Fruit fly (Drosophila melanogaster) whole organism, embryonic: ENCODE results near the gene Sec10.

Experiments
- Aef1 ChIP-seq: fragments of 200-800 bp; sonication (Bioruptor generic); IDR thresholded peaks from 3 replicates; pipeline ENCODE4 v1.3.6; 2022; ENCODE audit warnings: missing biosample characterization, missing genetic modification characterization
- BEAF-32 ChIP-seq: fragments of 200-800 bp; sonication (Bioruptor generic); optimal IDR thresholded peaks from 3 replicates; lab custom pipeline; 2017; ENCODE audit warnings: missing biosample characterization, missing genetic modification characterization, mild to moderate bottlenecking, moderate library complexity, missing genetic modification reagents
- CG10959 ChIP-seq: fragments of 200-800 bp; sonication (Bioruptor generic); IDR thresholded peaks from 2 replicates; pipeline ENCODE4 v1.3.6; 2022; ENCODE audit warnings: missing biosample characterization, missing genetic modification characterization
- CG14710 ChIP-seq: fragments of 200-800 bp; sonication (Bioruptor generic); optimal IDR thresholded peaks from 3 replicates; lab custom pipeline; 2019; ENCODE audit warnings: missing biosample characterization, mild to moderate bottlenecking, missing genetic modification characterization, moderate library complexity
- CG17186 ChIP-seq: fragments of 200-800 bp; sonication (Bioruptor generic); optimal IDR thresholded peaks from 3 replicates; lab custom pipeline; 2017; ENCODE audit warnings: missing biosample characterization, missing genetic modification reagents, missing genetic modification characterization
- CG17385 ChIP-seq: fragments of 200-800 bp; sonication (Bioruptor generic); optimal IDR thresholded peaks from 3 replicates; lab custom pipeline; 2018; ENCODE audit warnings: missing biosample characterization, mild to moderate bottlenecking, missing genetic modification characterization
- CG2116 ChIP-seq: fragments of 200-800 bp; sonication (Bioruptor generic); optimal IDR thresholded peaks from 3 replicates; lab custom pipeline; 2018; ENCODE audit warnings: missing biosample characterization, mild to moderate bottlenecking, missing genetic modification characterization
- CG30431 ChIP-seq: fragments of 200-800 bp; sonication (Bioruptor generic); optimal IDR thresholded peaks from 2 replicates; lab custom pipeline; 2017; ENCODE audit warnings: missing biosample characterization, missing genetic modification characterization
- CG32532 ChIP-seq: fragments of 200-800 bp; sonication (Bioruptor generic); IDR thresholded peaks from 2 replicates; pipeline ENCODE4 v1.3.6; 2022; ENCODE audit warnings: missing biosample characterization, missing genetic modification characterization
- CG3838 ChIP-seq: fragments of 200-800 bp; sonication (Bioruptor generic); optimal IDR thresholded peaks from 3 replicates; lab custom pipeline; 2016; ENCODE audit warnings: missing biosample characterization, missing genetic modification characterization
- CG42726 ChIP-seq: fragments of 200-800 bp; sonication (Bioruptor generic); IDR thresholded peaks from 2 replicates; pipeline ENCODE4 v1.3.6; 2022; ENCODE audit warnings: missing biosample characterization, missing genetic modification characterization; ENCODE audit not compliant: partially characterized antibody
- CG4360 ChIP-seq: fragments of 200-800 bp; sonication (Bioruptor generic); IDR thresholded peaks from 2 replicates; pipeline ENCODE4 v1.3.6; 2022; ENCODE audit warnings: missing biosample characterization, missing genetic modification characterization
- CG4730 ChIP-seq: fragments of 200-800 bp; sonication (Bioruptor generic); IDR thresholded peaks from 2 replicates; pipeline ENCODE4 v1.3.6; 2022; ENCODE audit warnings: missing biosample characterization, missing genetic modification characterization
- CG4820 ChIP-seq: fragments of 200-800 bp; sonication (Bioruptor generic); optimal IDR thresholded peaks from 3 replicates; lab custom pipeline; 2016; ENCODE audit warnings: missing biosample characterization, missing genetic modification characterization
- CG6791 ChIP-seq: fragments of 200-800 bp; sonication (Bioruptor generic); IDR thresholded peaks from 3 replicates; pipeline ENCODE4 v1.3.6; 2022; ENCODE audit warnings: missing biosample characterization, missing genetic modification characterization; ENCODE audit not compliant: partially characterized antibody
- CG6813 ChIP-seq: fragments of 200-800 bp; sonication (Bioruptor generic); optimal IDR thresholded peaks from 2 replicates; lab custom pipeline; 2017; ENCODE audit warnings: missing biosample characterization, missing genetic modification characterization, mild to moderate bottlenecking, moderate library complexity, missing genetic modification reagents
- Dll ChIP-seq: fragments of 200-800 bp; sonication (Bioruptor generic); IDR thresholded peaks from 4 replicates; pipeline ENCODE4 v1.3.6; 2022; ENCODE audit warnings: missing biosample characterization, missing genetic modification characterization; ENCODE audit not compliant: partially characterized antibody
- Dp ChIP-seq: fragments of 200-800 bp; sonication (Bioruptor generic); optimal IDR thresholded peaks from 2 replicates; lab custom pipeline; 2018; ENCODE audit warnings: missing biosample characterization, mild to moderate bottlenecking, missing genetic modification characterization, moderate library complexity
- E2f2 ChIP-seq: fragments of 200-800 bp; sonication (Bioruptor generic); IDR thresholded peaks from 2 replicates; pipeline ENCODE4 v1.3.6; 2022; ENCODE audit warnings: missing biosample characterization, missing genetic modification characterization
- Ets65A ChIP-seq: fragments of 200-800 bp; sonication (Bioruptor generic); peaks from one replicate; lab custom pipeline; 2016; ENCODE audit warnings: missing biosample characterization, missing genetic modification characterization
- Gug ChIP-seq: fragments of 200-800 bp; sonication (Bioruptor generic); IDR thresholded peaks from 4 replicates; pipeline ENCODE4 v1.3.6; 2022; ENCODE audit warnings: missing biosample characterization, missing genetic modification characterization
- MESR4 ChIP-seq: fragments of 200-800 bp; sonication (Bioruptor generic); optimal IDR thresholded peaks from 2 replicates; lab custom pipeline; 2018; ENCODE audit warnings: missing biosample characterization, mild to moderate bottlenecking, missing genetic modification characterization, moderate library complexity
- Mrtf ChIP-seq: fragments of 200-800 bp; sonication (Bioruptor generic); IDR thresholded peaks from 3 replicates; pipeline ENCODE4 v1.3.6; 2022; ENCODE audit warnings: missing biosample characterization, missing genetic modification characterization
- NC2α ChIP-seq: fragments of 200-800 bp; sonication (Bioruptor generic); optimal IDR thresholded peaks from 2 replicates; lab custom pipeline; 2016; ENCODE audit warnings: missing biosample characterization, missing genetic modification characterization
- Opbp ChIP-seq: fragments of 200-800 bp; sonication (Bioruptor generic); IDR thresholded peaks from 3 replicates; pipeline ENCODE4 v1.3.6; 2022; ENCODE audit warnings: missing biosample characterization, missing genetic modification characterization; ENCODE audit not compliant: partially characterized antibody
- Pdp1 ChIP-seq, 2 experiments: fragments of 200-800 bp; sonication (Bioruptor generic); optimal IDR thresholded peaks; 3 replicates each; lab custom pipeline; 2016; ENCODE audit warnings: missing biosample characterization in 2 of 2, missing genetic modification characterization in 2 of 2, mild to moderate bottlenecking in 1 of 2, moderate library complexity in 1 of 2
- Sin3A ChIP-seq: fragments of >200 bp; optimal IDR thresholded peaks from 2 replicates; lab custom pipeline; 2018
- Six4 ChIP-seq: fragments of 200-800 bp; sonication (Bioruptor generic); optimal IDR thresholded peaks from 2 replicates; lab custom pipeline; 2016; ENCODE audit warnings: missing biosample characterization, missing genetic modification characterization
- Vsx1 ChIP-seq: fragments of 200-800 bp; sonication (Bioruptor generic); optimal IDR thresholded peaks from 2 replicates; lab custom pipeline; 2017; ENCODE audit warnings: missing biosample characterization, mild to moderate bottlenecking, missing genetic modification characterization, missing genetic modification reagents
- Xrp1 ChIP-seq: fragments of 200-800 bp; sonication (Bioruptor generic); IDR thresholded peaks from 2 replicates; pipeline ENCODE4 v1.3.6; 2022; ENCODE audit warnings: missing biosample characterization, missing genetic modification characterization
- al ChIP-seq: fragments of 200-800 bp; sonication (Bioruptor generic); IDR thresholded peaks from 2 replicates; pipeline ENCODE4 v1.3.6; 2022; ENCODE audit warnings: missing biosample characterization, missing genetic modification characterization
- amos ChIP-seq: fragments of 200-800 bp; sonication (Bioruptor generic); IDR thresholded peaks from 2 replicates; pipeline ENCODE4 v1.3.6; 2022; ENCODE audit warnings: missing biosample characterization, missing genetic modification characterization; ENCODE audit not compliant: partially characterized antibody
- cg ChIP-seq: fragments of 200-800 bp; sonication (Bioruptor generic); optimal IDR thresholded peaks from 3 replicates; lab custom pipeline; 2019; ENCODE audit warnings: missing biosample characterization, mild to moderate bottlenecking, missing genetic modification characterization, moderate library complexity
- dan ChIP-seq: fragments of 200-800 bp; sonication (Bioruptor generic); IDR thresholded peaks from 2 replicates; pipeline ENCODE4 v1.3.6; 2022; ENCODE audit warnings: missing biosample characterization, missing genetic modification characterization
- gfzf ChIP-seq: fragments of 200-800 bp; sonication (Bioruptor generic); optimal IDR thresholded peaks from 2 replicates; lab custom pipeline; 2016; ENCODE audit warnings: missing biosample characterization, mild to moderate bottlenecking, missing genetic modification characterization, moderate library complexity
- grn ChIP-seq: fragments of 200-800 bp; sonication (Bioruptor generic); optimal IDR thresholded peaks from 3 replicates; lab custom pipeline; 2017; ENCODE audit warnings: missing biosample characterization, missing genetic modification characterization
- hbn ChIP-seq: fragments of 200-800 bp; sonication (Bioruptor generic); IDR thresholded peaks from 2 replicates; pipeline ENCODE4 v1.3.6; 2022; ENCODE audit warnings: missing biosample characterization, missing genetic modification characterization; ENCODE audit not compliant: partially characterized antibody
- knrl ChIP-seq: fragments of 200-800 bp; sonication (Bioruptor generic); IDR thresholded peaks from 3 replicates; pipeline ENCODE4 v1.3.6; 2022; ENCODE audit warnings: missing biosample characterization, missing genetic modification characterization; ENCODE audit not compliant: partially characterized antibody
- nmo ChIP-seq: fragments of 200-800 bp; sonication (Bioruptor generic); optimal IDR thresholded peaks from 2 replicates; lab custom pipeline; 2018; ENCODE audit warnings: missing biosample characterization, mild to moderate bottlenecking, missing genetic modification characterization, moderate library complexity
- org-1 ChIP-seq: fragments of 200-800 bp; sonication (Bioruptor generic); optimal IDR thresholded peaks from 2 replicates; lab custom pipeline; 2017; ENCODE audit warnings: missing biosample characterization, missing genetic modification characterization
- pnt ChIP-seq: fragments of 200-800 bp; sonication (Bioruptor generic); optimal IDR thresholded peaks from 3 replicates; lab custom pipeline; 2016; ENCODE audit warnings: missing biosample characterization, missing genetic modification characterization
- prd ChIP-seq, 3 experiments: fragments of >200 bp in 2 of 3; fragments of 200-800 bp in 1 of 3; sonication (Bioruptor generic) in 1 of 3; optimal IDR thresholded peaks in 2 of 3; IDR thresholded peaks in 1 of 3; 2 replicates in 2 of 3; 3 replicates in 1 of 3; pipeline versions ENCODE4 v1.3.6 to Lab custom; 2017 to 2022; ENCODE audit warnings: missing biosample characterization in 1 of 3, missing genetic modification characterization in 1 of 3
- pzg ChIP-seq: fragments of 200-800 bp; sonication (Bioruptor generic); optimal IDR thresholded peaks from 3 replicates; lab custom pipeline; 2018; ENCODE audit warnings: missing biosample characterization, mild to moderate bottlenecking, missing genetic modification characterization, moderate library complexity
- sens ChIP-seq: fragments of 200-800 bp; sonication (Bioruptor generic); peaks from one replicate; lab custom pipeline; 2016; ENCODE audit warnings: missing biosample characterization, missing genetic modification characterization
- stwl ChIP-seq: fragments of 200-800 bp; sonication (Bioruptor generic); optimal IDR thresholded peaks from 3 replicates; lab custom pipeline; 2018; ENCODE audit warnings: missing biosample characterization, mild to moderate bottlenecking, missing genetic modification characterization, moderate library complexity
- toy ChIP-seq: fragments of 200-800 bp; sonication (Bioruptor generic); IDR thresholded peaks from 2 replicates; pipeline ENCODE4 v1.3.6; 2022; ENCODE audit warnings: missing biosample characterization, missing genetic modification characterization
- trem ChIP-seq: fragments of 200-800 bp; optimal IDR thresholded peaks from 3 replicates; lab custom pipeline; 2019; ENCODE audit warnings: missing biosample characterization, mild to moderate bottlenecking, missing genetic modification characterization, moderate library complexity
- trh ChIP-seq: fragments of 200-800 bp; sonication (Bioruptor generic); optimal IDR thresholded peaks from 2 replicates; lab custom pipeline; 2016; ENCODE audit warnings: missing biosample characterization, missing genetic modification characterization
- unc-4 ChIP-seq: fragments of 200-800 bp; sonication (Bioruptor generic); IDR thresholded peaks from 2 replicates; pipeline ENCODE4 v1.3.6; 2022; ENCODE audit warnings: missing biosample characterization, missing genetic modification characterization; ENCODE audit not compliant: partially characterized antibody
- wek ChIP-seq: fragments of 200-800 bp; sonication (Bioruptor generic); optimal IDR thresholded peaks from 3 replicates; lab custom pipeline; 2018; ENCODE audit warnings: missing biosample characterization, mild to moderate bottlenecking, missing genetic modification characterization, moderate library complexity

Gene Sec10

DNA sequence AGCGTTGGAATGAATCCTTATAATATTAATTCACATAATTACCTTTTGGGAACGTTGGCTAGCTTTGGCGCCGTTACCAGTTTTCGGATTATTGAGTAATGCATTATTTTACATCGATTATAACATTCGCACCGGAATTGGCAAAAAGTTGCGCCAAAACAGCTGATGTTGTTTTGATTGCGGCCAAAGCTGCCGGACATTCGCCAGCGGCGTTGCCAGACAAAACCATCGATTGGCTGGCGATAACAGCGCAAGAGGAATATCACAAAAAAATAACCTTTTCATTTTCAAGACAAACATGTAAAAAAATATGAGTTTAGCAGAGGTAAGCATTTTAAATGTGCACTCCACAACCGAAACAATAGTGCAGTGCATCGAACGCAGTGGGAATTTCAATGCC, 4.6 kb upstream of the Sec10 start, which contains the start of the genes GatB and Tsc1 (continued):
- 0 out of 4 replicates have a peak, but pooled peaks have one; percentile 26 for TF ChIP-seq Dll (GFP tag; lab: Robert Waterston, UW)
- no peak for TF ChIP-seq prd (optimal IDR thresholded peaks at IDR 0.05; lab: Kevin White, UChicago)
- TF ChIP-seq prd (GFP tag; IDR thresholded peaks at IDR 0.05; lab: Robert Waterston, UW): no peak
- no peak for TF ChIP-seq al (GFP tag; lab: Robert Waterston, UW)
- TF ChIP-seq CG17385: peak; percentile 46
- TF ChIP-seq CG4360 (GFP tag; lab: Robert Waterston, UW): no peak
- no peak for TF ChIP-seq NC2α (GFP tag; lab: Kevin White, UChicago)
- TF ChIP-seq CG14710: peak; percentile 14
- peak; percentile 56; the same call in 1 of the 3 replicates for TF ChIP-seq CG6791
- TF ChIP-seq BEAF-32 (GFP tag; lab: Kevin White, UChicago): peak; percentile 59
- no peak for TF ChIP-seq toy
- TF ChIP-seq trem (tag; lab: Kevin White, UChicago): peak; percentile 48
- peak; percentile 5 for TF ChIP-seq gfzf (GFP tag; lab: Kevin White, UChicago)
- no peak for TF ChIP-seq CG10959 (GFP tag; lab: Robert Waterston, UW)
- TF ChIP-seq unc-4 (GFP tag; lab: Robert Waterston, UW): peak; percentile 43; the same call in 1 of the 2 replicates
- TF ChIP-seq nmo (GFP tag; lab: Kevin White, UChicago): peak; percentile 34
- no peak for TF ChIP-seq trh (GFP tag; lab: Kevin White, UChicago)
- TF ChIP-seq Opbp (GFP tag; lab: Robert Waterston, UW): 0 out of 3 replicates have a peak, but pooled peaks have one; percentile 51
- TF ChIP-seq amos (GFP tag; lab: Robert Waterston, UW): peak; percentile 51
- peak; percentile 38; the same call in 1 of the 2 replicates for TF ChIP-seq hbn
- peak; percentile 97 for TF ChIP-seq CG3838 (GFP tag; lab: Kevin White, UChicago)
- no peak for TF ChIP-seq org-1 (GFP tag; lab: Kevin White, UChicago)
- TF ChIP-seq E2f2 (GFP tag; lab: Robert Waterston, UW): peak; percentile 72
- TF ChIP-seq Gug: no peak
- TF ChIP-seq CG17186 (GFP tag; lab: Kevin White, UChicago): peak; percentile 81
- peak; percentile 56 for TF ChIP-seq MESR4 (GFP tag; lab: Kevin White, UChicago)
- peak in 1 of 2 experiments; percentile 82 for TF ChIP-seq Pdp1 (GFP tag; optimal IDR thresholded peaks at IDR 0.05; lab: Kevin White, UChicago)
- peak; percentile 45 for TF ChIP-seq CG2116
- TF ChIP-seq CG30431 (GFP tag; lab: Kevin White, UChicago): no peak
- peak; percentile 81 for TF ChIP-seq grn
- no peak for TF ChIP-seq cg (GFP tag; lab: Kevin White, UChicago)
- TF ChIP-seq sens (GFP tag; lab: Kevin White, UChicago): peak; percentile 6
- TF ChIP-seq Dp (GFP tag; lab: Kevin White, UChicago): peak; percentile 65
- TF ChIP-seq stwl: peak; percentile 65
- TF ChIP-seq pzg (GFP tag; lab: Kevin White, UChicago): peak; percentile 74
- TF ChIP-seq Xrp1 (GFP tag; lab: Robert Waterston, UW): no peak
- no peak for TF ChIP-seq Mrtf
- TF ChIP-seq CG6813 (GFP tag; lab: Kevin White, UChicago): no peak
- TF ChIP-seq Ets65A (GFP tag; lab: Kevin White, UChicago): peak; percentile 43
- TF ChIP-seq CG42726 (GFP tag; lab: Robert Waterston, UW): no peak; the same call in 1 of the 2 replicates
- no peak for TF ChIP-seq CG32532 (GFP tag; lab: Robert Waterston, UW)
- no peak for TF ChIP-seq pnt (GFP tag; lab: Kevin White, UChicago)
- TF ChIP-seq wek (GFP tag; lab: Kevin White, UChicago): peak; percentile 17
- TF ChIP-seq Vsx1 (GFP tag; lab: Kevin White, UChicago): no peak
- no peak for TF ChIP-seq CG4730 (GFP tag; lab: Robert Waterston, UW)
- TF ChIP-seq CG4820 (GFP tag; lab: Kevin White, UChicago): no peak
- peak; percentile 38; the same call in 1 of the 3 replicates for TF ChIP-seq knrl (GFP tag; lab: Robert Waterston, UW)
- TF ChIP-seq dan (GFP tag; lab: Robert Waterston, UW): no peak
- peak; percentile 61 for TF ChIP-seq Sin3A (lab: Kevin White, UChicago)
- no peak for TF ChIP-seq Six4 (GFP tag; lab: Kevin White, UChicago)
- no peak for TF ChIP-seq Aef1 (GFP tag; lab: Robert Waterston, UW)
